Worm (Caenorhabditis elegans): ENCODE measurements around the gene C08H9.18.

DNA sequence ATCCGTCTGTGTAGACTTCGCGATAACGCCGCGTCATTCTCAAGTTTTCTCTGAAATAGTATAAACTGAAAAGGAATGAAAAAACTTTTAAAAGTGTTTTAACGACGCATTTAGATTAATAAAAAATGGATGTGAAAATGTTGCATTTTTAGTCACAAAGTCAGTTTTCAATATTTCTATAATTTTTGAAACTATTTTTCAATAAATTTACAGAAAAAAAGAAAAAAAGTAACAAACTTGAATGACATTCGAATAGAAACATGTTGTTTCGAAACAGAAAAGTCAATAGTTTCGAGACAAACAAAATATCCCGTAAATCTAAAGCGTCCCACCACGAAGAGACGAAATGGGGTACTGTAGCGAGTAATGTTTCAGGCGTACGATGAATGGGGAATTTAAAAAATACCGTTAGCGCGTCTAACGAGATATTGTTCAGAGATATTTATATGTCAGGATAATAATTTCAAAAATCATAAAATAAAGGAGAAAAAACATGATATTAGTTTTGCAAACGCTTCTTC, 20.0 kb downstream of the C08H9.18 start, which contains the start of gene rnh-1.2:
- TF ChIP-seq him-1 (tag; optimal IDR thresholded peaks at IDR 0.05) (no peak), W03F9.2 (tag; optimal IDR thresholded peaks at IDR 0.05) (no peak)
